Worm (Caenorhabditis elegans) whole organism, L2 larva: Measurements from ENCODE around the gene srh-178.
A peak's percentile ranks its signal among the peaks of the same experiment; 100 is the strongest.
"Not testable (repeated sequence)": the region's sequence is repeated elsewhere in the genome, so short reads cannot be mapped to it uniquely, and the experiment has no call there.

ENCODE experiments used
- C34F6.9 ChIP-seq: fragments of 150-350 bp; optimal IDR thresholded peaks from 2 replicates; lab custom pipeline; 2014; ENCODE audit warnings: missing biosample characterization, missing genetic modification characterization
- F13H6.1 ChIP-seq: sonication (generic microtip); optimal IDR thresholded peaks from 2 replicates; lab custom pipeline; 2016; ENCODE audit warnings: missing genetic modification characterization, missing compliant biosample characterization
- Y55F3AM.14 ChIP-seq: fragments of 200-800 bp; sonication (Bioruptor generic); optimal IDR thresholded peaks from 2 replicates; lab custom pipeline; 2018; ENCODE audit warnings: mild to moderate bottlenecking, missing genetic modification characterization, missing compliant biosample characterization
- ZK546.5 ChIP-seq: sonication (generic microtip); optimal IDR thresholded peaks from 2 replicates; lab custom pipeline; 2017; ENCODE audit warnings: missing biosample characterization, missing genetic modification characterization
- aly-2 ChIP-seq: fragments of 150-350 bp; optimal IDR thresholded peaks from 2 replicates; lab custom pipeline; 2014; ENCODE audit warnings: missing biosample characterization, missing genetic modification characterization
- ama-1 ChIP-seq: fragments of 150-350 bp; optimal IDR thresholded peaks from 2 replicates; lab custom pipeline; 2018; ENCODE audit warnings: inconsistent platforms
- blmp-1 ChIP-seq: sonication (generic microtip); optimal IDR thresholded peaks from 2 replicates; lab custom pipeline; 2017; ENCODE audit warnings: missing genetic modification characterization, mild to moderate bottlenecking, missing compliant biosample characterization, antibody characterized with exemption, moderate library complexity; ENCODE audit not compliant: insufficient read depth
- ceh-16 ChIP-seq: fragments of 150-350 bp; optimal IDR thresholded peaks from 2 replicates; lab custom pipeline; 2014; ENCODE audit warnings: missing biosample characterization, missing genetic modification characterization
- ceh-82 ChIP-seq: fragments of 150-350 bp; optimal IDR thresholded peaks from 2 replicates; lab custom pipeline; 2014; ENCODE audit warnings: missing biosample characterization, missing genetic modification characterization
- crh-2 ChIP-seq: sonication (generic microtip); optimal IDR thresholded peaks from 2 replicates; lab custom pipeline; 2017; ENCODE audit warnings: missing biosample characterization, missing genetic modification characterization
- egl-27 ChIP-seq: sonication (generic microtip); optimal IDR thresholded peaks from 3 replicates; lab custom pipeline; 2017; ENCODE audit warnings: missing biosample characterization, missing genetic modification reagents, missing genetic modification characterization
- elt-3 ChIP-seq: sonication (generic microtip); optimal IDR thresholded peaks from 2 replicates; lab custom pipeline; 2017; ENCODE audit warnings: missing biosample characterization, missing genetic modification characterization
- fos-1 ChIP-seq: fragments of 150-350 bp; optimal IDR thresholded peaks from 2 replicates; lab custom pipeline; 2014; ENCODE audit warnings: missing biosample characterization, missing genetic modification characterization
- gmeb-1 ChIP-seq: fragments of 150-350 bp; optimal IDR thresholded peaks from 2 replicates; lab custom pipeline; 2014; ENCODE audit warnings: missing biosample characterization, missing genetic modification characterization
- lin-11 ChIP-seq: fragments of 150-350 bp; sonication (generic microtip); optimal IDR thresholded peaks from 2 replicates; lab custom pipeline; 2014; ENCODE audit warnings: missing biosample characterization, missing genetic modification characterization, inconsistent platforms, mixed read lengths
- lin-39 ChIP-seq: fragments of 150-350 bp; optimal IDR thresholded peaks from 2 replicates; lab custom pipeline; 2014; ENCODE audit warnings: missing biosample characterization, missing genetic modification reagents, missing genetic modification characterization
- lsy-2 ChIP-seq, 2 experiments: fragments of 150-350 bp in 1 of 2; sonication (generic microtip) in 1 of 2; optimal IDR thresholded peaks; 2 replicates each; lab custom pipeline; 2014 to 2017; ENCODE audit warnings: missing biosample characterization in 2 of 2, missing genetic modification characterization in 2 of 2
- mab-5 ChIP-seq: fragments of 150-350 bp; optimal IDR thresholded peaks from 2 replicates; lab custom pipeline; 2014; ENCODE audit warnings: missing biosample characterization, missing genetic modification characterization
- mbf-1 ChIP-seq: sonication (generic microtip); optimal IDR thresholded peaks from 2 replicates; lab custom pipeline; 2017; ENCODE audit warnings: missing biosample characterization, missing genetic modification characterization
- mdl-1 ChIP-seq, 2 experiments: fragments of 150-350 bp in 1 of 2; sonication (generic microtip) in 1 of 2; optimal IDR thresholded peaks; 2 replicates each; lab custom pipeline; 2017; ENCODE audit warnings: missing biosample characterization in 2 of 2, missing genetic modification characterization in 2 of 2
- nhr-11 ChIP-seq: fragments of 150-350 bp; optimal IDR thresholded peaks from 2 replicates; lab custom pipeline; 2014; ENCODE audit warnings: missing biosample characterization, missing genetic modification characterization
- nhr-129 ChIP-seq: fragments of 150-350 bp; optimal IDR thresholded peaks from 2 replicates; lab custom pipeline; 2014; ENCODE audit warnings: missing biosample characterization, missing genetic modification characterization
- nhr-21 ChIP-seq: fragments of 150-350 bp; optimal IDR thresholded peaks from 2 replicates; lab custom pipeline; 2014; ENCODE audit warnings: missing biosample characterization, missing genetic modification characterization
- nhr-23 ChIP-seq: fragments of 150-350 bp; optimal IDR thresholded peaks from 2 replicates; lab custom pipeline; 2014; ENCODE audit warnings: missing biosample characterization, missing genetic modification reagents, missing genetic modification characterization
- nhr-6 ChIP-seq: fragments of 150-350 bp; optimal IDR thresholded peaks from 2 replicates; lab custom pipeline; 2014; ENCODE audit warnings: missing biosample characterization, missing genetic modification characterization
- nhr-77 ChIP-seq: fragments of 150-350 bp; optimal IDR thresholded peaks from 2 replicates; lab custom pipeline; 2014; ENCODE audit warnings: missing biosample characterization, missing genetic modification characterization
- peb-1 ChIP-seq: fragments of 150-350 bp; optimal IDR thresholded peaks from 2 replicates; lab custom pipeline; 2014; ENCODE audit warnings: missing biosample characterization, missing genetic modification characterization
- sem-4 ChIP-seq: fragments of 150-350 bp; optimal IDR thresholded peaks from 2 replicates; lab custom pipeline; 2014; ENCODE audit warnings: missing biosample characterization, missing genetic modification reagents, missing genetic modification characterization
- skn-1 ChIP-seq: sonication (generic microtip); optimal IDR thresholded peaks from 2 replicates; lab custom pipeline; 2017; ENCODE audit warnings: missing biosample characterization, missing genetic modification characterization
- sma-9 ChIP-seq, 2 experiments: fragments of 150-350 bp in 1 of 2; sonication (generic microtip) in 1 of 2; optimal IDR thresholded peaks; 2 replicates each; lab custom pipeline; 2014 to 2016; ENCODE audit warnings: missing genetic modification characterization in 2 of 2, mild to moderate bottlenecking in 1 of 2, missing biosample characterization in 1 of 2, missing compliant biosample characterization in 1 of 2, missing genetic modification reagents in 1 of 2, moderate library complexity in 1 of 2
- unc-39 ChIP-seq: fragments of 150-350 bp; optimal IDR thresholded peaks from 2 replicates; lab custom pipeline; 2014; ENCODE audit warnings: missing biosample characterization, missing genetic modification characterization
- unc-55 ChIP-seq: fragments of 150-350 bp; sonication (generic microtip); optimal IDR thresholded peaks from 3 replicates; lab custom pipeline; 2014; ENCODE audit warnings: missing biosample characterization, missing genetic modification reagents, missing genetic modification characterization
- zag-1 ChIP-seq: fragments of 150-350 bp; optimal IDR thresholded peaks from 2 replicates; lab custom pipeline; 2014; ENCODE audit warnings: missing biosample characterization, missing genetic modification characterization
- ztf-11 ChIP-seq: sonication (generic microtip); optimal IDR thresholded peaks from 2 replicates; lab custom pipeline; 2017; ENCODE audit warnings: missing biosample characterization, missing genetic modification characterization
- ztf-4 ChIP-seq: fragments of 150-350 bp; optimal IDR thresholded peaks from 2 replicates; lab custom pipeline; 2014; ENCODE audit warnings: missing biosample characterization, missing genetic modification characterization

Gene srh-178

DNA sequence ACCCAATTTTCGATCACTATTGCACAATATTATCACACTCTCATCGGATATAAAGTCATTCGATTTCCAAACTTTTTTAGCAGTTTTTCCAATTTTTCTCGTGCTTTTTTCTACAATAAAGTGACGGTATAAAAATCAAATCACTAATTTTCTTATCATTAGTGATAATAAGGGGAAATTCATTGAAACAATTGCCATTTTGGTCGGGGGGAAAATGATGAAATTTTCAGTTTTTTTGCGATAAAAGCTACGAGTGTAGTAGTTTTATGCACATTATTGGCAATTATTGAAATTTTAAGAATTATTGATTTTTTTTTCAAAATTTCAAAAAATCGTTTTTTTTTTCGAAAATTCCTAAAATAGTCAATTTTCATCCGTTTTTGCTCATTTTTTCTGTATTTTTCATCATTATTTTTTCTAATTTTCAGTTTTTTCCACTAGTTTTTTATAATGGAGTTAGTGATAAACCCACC, 17.7 kb downstream of the srh-178 start, which contains the start of gene ZK228.4:
Gene ZK228.4, plus strand, starts transcription at position 423 of the 473 bp plus-strand sequence.
- TF ChIP-seq fos-1 (tag; lab: Kevin White, UChicago): peak; percentile 63
- TF ChIP-seq aly-2 (tag; lab: Kevin White, UChicago): no peak
- TF ChIP-seq peb-1 (tag; lab: Kevin White, UChicago): no peak
- TF ChIP-seq gmeb-1: peak; percentile 9
- TF ChIP-seq nhr-11 (tag; lab: Kevin White, UChicago): no peak

DNA sequence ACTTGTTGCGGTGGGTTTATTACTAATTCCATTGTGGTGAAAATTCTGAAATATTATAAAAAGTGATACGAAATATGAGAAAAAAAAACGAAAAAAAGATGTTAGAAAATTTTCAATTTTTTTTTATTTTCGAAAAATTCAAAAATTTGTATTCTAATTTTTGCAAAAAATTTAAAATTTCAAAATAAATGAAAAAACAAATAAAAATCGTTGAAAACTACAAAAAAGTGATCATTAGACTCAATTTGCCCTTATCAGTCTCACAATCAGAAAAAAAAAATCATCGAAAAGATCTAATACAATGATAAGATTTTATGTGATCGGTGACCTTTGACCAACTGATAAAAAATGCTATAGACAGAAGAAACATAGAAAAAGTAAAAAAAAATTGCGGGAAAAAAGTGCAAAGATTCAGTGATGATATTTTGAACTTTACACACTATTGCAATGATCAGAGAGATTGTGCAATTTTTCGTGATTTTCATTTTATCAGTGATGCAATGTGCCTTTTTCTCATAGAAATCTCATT, 18.9 kb downstream of the srh-178 start, which contains the start of gene ZK228.3:
Gene ZK228.3, minus strand, starts transcription at position 51 of the 529 bp plus-strand sequence.
- TF ChIP-seq sma-9 (GFP tag; optimal IDR thresholded peaks at IDR 0.05; lab: Kevin White, UChicago) (peak; percentile 53), sma-9 (tag; optimal IDR thresholded peaks at IDR 0.05; lab: Kevin White, UChicago) (no peak), gmeb-1 (peak; percentile 13), unc-39 (no peak), elt-3 (tag; lab: Kevin White, UChicago) (no peak), blmp-1 (tag; lab: Kevin White, UChicago) (peak; percentile 8), fos-1 (tag; lab: Kevin White, UChicago) (peak; percentile 86)
- TF ChIP-seq, all 48 proteins: peak for 4

- no peak for TF ChIP-seq nhr-23 (tag; lab: Kevin White, UChicago)
- TF ChIP-seq blmp-1 (tag; lab: Kevin White, UChicago): no peak
- no peak for TF ChIP-seq mdl-1 (tag; optimal IDR thresholded peaks at IDR 0.05; lab: Kevin White, UChicago)
- TF ChIP-seq nhr-21 (tag; lab: Kevin White, UChicago): no peak
- no peak for TF ChIP-seq ceh-82 (tag; lab: Kevin White, UChicago)
- no peak for TF ChIP-seq skn-1
- TF ChIP-seq mbf-1: no peak
- no peak for TF ChIP-seq ama-1 (lab: Kevin White, UChicago)
- no peak for TF ChIP-seq ZK546.5 (tag; lab: Kevin White, UChicago)
- no peak for TF ChIP-seq lin-39 (tag; lab: Kevin White, UChicago)
- no peak for TF ChIP-seq C34F6.9 (tag; lab: Kevin White, UChicago)
- no peak for TF ChIP-seq mab-5 (tag; lab: Kevin White, UChicago)
- no peak for TF ChIP-seq lsy-2 (tag; optimal IDR thresholded peaks at IDR 0.05; lab: Kevin White, UChicago)
- TF ChIP-seq nhr-129 (tag; lab: Kevin White, UChicago): no peak
- no peak for TF ChIP-seq Y55F3AM.14
- no peak for TF ChIP-seq unc-55 (GFP tag; lab: Kevin White, UChicago)
- TF ChIP-seq lin-11: no peak
- no peak for TF ChIP-seq ceh-16 (tag; lab: Kevin White, UChicago)
- TF ChIP-seq elt-3 (tag; lab: Kevin White, UChicago): no peak
- TF ChIP-seq ztf-4 (tag; lab: Kevin White, UChicago): no peak
- TF ChIP-seq, all 48 proteins: peak for 0
Measured at ce11 chrV:18456574-18456973, 23.6 kb downstream of the srh-178 start, which contains the start of gene ZK228.10. TSS of gene ZK228.10 (plus strand) at chrV:18456874.

DNA sequence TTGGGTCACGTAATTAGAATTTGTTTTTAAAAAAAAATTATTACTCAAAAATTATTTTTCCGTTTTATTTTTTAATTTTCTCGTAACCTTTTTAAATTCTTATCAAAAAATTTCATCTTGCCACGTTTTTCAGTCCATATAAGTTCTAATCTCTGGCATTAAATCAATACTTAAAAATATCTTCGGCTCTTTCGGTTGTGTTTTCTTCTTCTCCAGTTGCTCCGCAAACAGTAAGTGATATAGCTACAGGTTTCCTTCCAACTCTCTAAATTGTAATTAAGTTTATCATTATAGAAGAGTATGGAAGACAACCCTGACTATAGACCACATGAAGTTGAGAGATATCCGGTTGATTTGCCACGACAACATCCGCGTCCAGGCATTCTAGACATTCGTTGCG, 36.0 kb downstream of the srh-178 start, which contains the start of gene ZK228.1:
Gene ZK228.1, plus strand, starts transcription at position 301 of the 400 bp plus-strand sequence.
- TF ChIP-seq ztf-11 (tag; lab: Kevin White, UChicago) (no peak), nhr-6 (tag; lab: Kevin White, UChicago) (no peak), nhr-77 (tag; lab: Kevin White, UChicago) (no peak), sma-9 (GFP tag; optimal IDR thresholded peaks at IDR 0.05; lab: Kevin White, UChicago) (no peak), sma-9 (tag; optimal IDR thresholded peaks at IDR 0.05; lab: Kevin White, UChicago) (no peak), F13H6.1 (tag; lab: Kevin White, UChicago) (no peak), mdl-1 (tag; optimal IDR thresholded peaks at IDR 0.05; lab: Kevin White, UChicago) (no peak), gmeb-1 (no peak), sem-4 (tag; lab: Kevin White, UChicago) (no peak), crh-2 (no peak), egl-27 (tag; lab: Kevin White, UChicago) (no peak)

DNA sequence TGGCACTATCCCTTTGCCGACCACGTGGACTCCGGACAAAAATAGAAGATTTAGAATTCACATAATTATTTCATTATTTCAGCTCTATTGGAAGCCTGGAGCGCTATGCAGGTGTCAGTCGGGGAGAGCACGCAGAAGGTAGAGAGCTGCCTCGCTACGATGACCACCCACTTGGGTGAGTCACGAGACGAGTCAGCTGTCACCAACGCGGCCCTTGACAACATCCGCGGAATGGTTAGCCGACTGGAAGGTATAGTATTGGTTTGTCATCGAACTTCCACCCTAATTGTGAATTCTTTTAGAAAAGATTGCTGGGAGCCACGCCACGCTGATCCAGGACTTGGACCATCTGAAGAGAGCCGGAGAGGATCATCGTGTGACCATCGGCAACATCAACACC, 40.7 kb downstream of the srh-178 start, which contains the start of gene ZK262.9:
Gene ZK262.9, plus strand, starts transcription at position 301 of the 400 bp plus-strand sequence.
- not testable (repeated sequence) for TF ChIP-seq blmp-1, zag-1, mab-5 (tag; lab: Kevin White, UChicago)
